Worm (Caenorhabditis elegans) whole organism, L1 larva: ENCODE results near the gene cya-1.

Experiments
- aly-2 ChIP-seq: fragments of 150-350 bp; optimal IDR thresholded peaks from 2 replicates; lab custom pipeline; 2014; ENCODE audit warnings: missing biosample characterization, missing genetic modification characterization
- blmp-1 ChIP-seq: fragments of 150-350 bp; optimal IDR thresholded peaks from 2 replicates; lab custom pipeline; 2014; ENCODE audit warnings: missing biosample characterization, missing genetic modification characterization
- ceh-8 ChIP-seq: fragments of 200-800 bp; sonication (Bioruptor generic); optimal IDR thresholded peaks from 2 replicates; lab custom pipeline; 2018; ENCODE audit warnings: mild to moderate bottlenecking, missing genetic modification characterization, moderate library complexity, missing compliant biosample characterization
- efl-1 ChIP-seq, 4 experiments: fragments of 150-350 bp; optimal IDR thresholded peaks in 3 of 4; peaks in 1 of 4; 1 replicate in 1 of 4; 2 replicates in 3 of 4; lab custom pipeline; 2014; ENCODE audit warnings: missing biosample characterization in 2 of 4, missing genetic modification characterization in 2 of 4, missing genetic modification reagents in 2 of 4
- egl-13 ChIP-seq: sonication (generic microtip); optimal IDR thresholded peaks from 2 replicates; lab custom pipeline; 2016; ENCODE audit warnings: missing genotype, missing genetic modification reagents, missing genetic modification characterization, missing compliant biosample characterization
- elt-2 ChIP-seq: sonication (generic microtip); optimal IDR thresholded peaks from 2 replicates; lab custom pipeline; 2016; ENCODE audit warnings: missing genetic modification characterization, mild to moderate bottlenecking, inconsistent platforms, missing compliant biosample characterization, missing genetic modification reagents
- fkh-10 ChIP-seq: sonication (generic microtip); optimal IDR thresholded peaks from 2 replicates; lab custom pipeline; 2017; ENCODE audit warnings: missing biosample characterization, missing genetic modification reagents, missing genetic modification characterization
- fkh-4 ChIP-seq: sonication (generic microtip); optimal IDR thresholded peaks from 2 replicates; lab custom pipeline; 2016; ENCODE audit warnings: missing compliant biosample characterization, missing genetic modification characterization, borderline replicate concordance
- fos-1 ChIP-seq: fragments of 150-350 bp; optimal IDR thresholded peaks from 2 replicates; lab custom pipeline; 2014; ENCODE audit warnings: missing biosample characterization, missing genetic modification characterization
- hlh-17 ChIP-seq: fragments of 200-800 bp; sonication (Bioruptor generic); optimal IDR thresholded peaks from 2 replicates; lab custom pipeline; 2018; ENCODE audit warnings: missing genetic modification characterization, mild to moderate bottlenecking, missing compliant biosample characterization, moderate library complexity, borderline replicate concordance
- hpl-2 ChIP-seq: fragments of 150-350 bp; optimal IDR thresholded peaks from 2 replicates; lab custom pipeline; 2014; ENCODE audit warnings: missing biosample characterization, missing genetic modification reagents, missing genetic modification characterization
- lin-13 ChIP-seq: fragments of 150-350 bp; optimal IDR thresholded peaks from 2 replicates; lab custom pipeline; 2014; ENCODE audit warnings: missing biosample characterization, missing genetic modification reagents, missing genetic modification characterization
- lin-14 ChIP-seq: fragments of 200-800 bp; sonication (Bioruptor generic); optimal IDR thresholded peaks from 2 replicates; lab custom pipeline; 2018; ENCODE audit warnings: mild to moderate bottlenecking, missing genetic modification characterization, moderate library complexity, missing compliant biosample characterization
- lin-35 ChIP-seq, 2 experiments: fragments of 150-350 bp; optimal IDR thresholded peaks; 2 replicates each; lab custom pipeline; 2014; ENCODE audit warnings: missing biosample characterization in 2 of 2, missing genetic modification characterization in 2 of 2, missing genetic modification reagents in 2 of 2
- lin-39 ChIP-seq: fragments of 150-350 bp; optimal IDR thresholded peaks from 2 replicates; lab custom pipeline; 2014; ENCODE audit warnings: missing biosample characterization, missing genetic modification reagents, missing genetic modification characterization
- lsy-2 ChIP-seq, 2 experiments: fragments of 150-350 bp; optimal IDR thresholded peaks; 2 replicates each; lab custom pipeline; 2014; ENCODE audit warnings: missing biosample characterization in 2 of 2, missing genetic modification characterization in 2 of 2
- mdl-1 ChIP-seq, 2 experiments: fragments of 150-350 bp; optimal IDR thresholded peaks; 2 replicates each; lab custom pipeline; 2014 to 2017; ENCODE audit warnings: missing biosample characterization in 2 of 2, missing genetic modification characterization in 2 of 2, inconsistent platforms in 1 of 2
- mef-2 ChIP-seq: fragments of 150-350 bp; optimal IDR thresholded peaks from 2 replicates; lab custom pipeline; 2014; ENCODE audit warnings: missing biosample characterization, missing genetic modification characterization
- mep-1 ChIP-seq: fragments of 150-350 bp; optimal IDR thresholded peaks from 2 replicates; lab custom pipeline; 2014; ENCODE audit warnings: missing biosample characterization, missing genetic modification characterization
- nhr-19 ChIP-seq: fragments of 200-800 bp; sonication (Bioruptor generic); conservative IDR thresholded peaks from 2 replicates; pipeline ENCODE4 v1.3.6; 2022; ENCODE audit warnings: missing genetic modification characterization, missing compliant biosample characterization
- nhr-20 ChIP-seq: sonication (generic microtip); optimal IDR thresholded peaks from 2 replicates; lab custom pipeline; 2016; ENCODE audit warnings: mild to moderate bottlenecking, missing genetic modification characterization, missing compliant biosample characterization
- nhr-28 ChIP-seq: fragments of 150-350 bp; optimal IDR thresholded peaks from 2 replicates; lab custom pipeline; 2014; ENCODE audit warnings: missing biosample characterization, missing genetic modification characterization
- nhr-71 ChIP-seq: sonication (generic microtip); optimal IDR thresholded peaks from 2 replicates; lab custom pipeline; 2016; ENCODE audit warnings: mild to moderate bottlenecking, missing genetic modification characterization, moderate library complexity, missing compliant biosample characterization
- nhr-84 ChIP-seq: sonication (generic microtip); optimal IDR thresholded peaks from 2 replicates; lab custom pipeline; 2017; ENCODE audit warnings: missing biosample characterization, missing genetic modification characterization
- pqm-1 ChIP-seq: sonication (generic microtip); optimal IDR thresholded peaks from 3 replicates; lab custom pipeline; 2017; ENCODE audit warnings: missing biosample characterization, missing genetic modification characterization
- rnt-1 ChIP-seq: sonication (generic microtip); optimal IDR thresholded peaks from 2 replicates; lab custom pipeline; 2016; ENCODE audit warnings: mild to moderate bottlenecking, missing genetic modification characterization, moderate library complexity, missing compliant biosample characterization
- skn-1 ChIP-seq: fragments of 150-350 bp; optimal IDR thresholded peaks from 2 replicates; lab custom pipeline; 2014; ENCODE audit warnings: missing biosample characterization, missing genetic modification characterization
- snu-23 ChIP-seq: sonication (generic microtip); optimal IDR thresholded peaks from 2 replicates; lab custom pipeline; 2016; ENCODE audit warnings: missing genetic modification characterization, missing compliant biosample characterization
- sox-4 ChIP-seq: sonication (generic microtip); optimal IDR thresholded peaks from 2 replicates; lab custom pipeline; 2016; ENCODE audit warnings: missing genetic modification characterization, missing compliant biosample characterization
- sptf-1 ChIP-seq: fragments of 150-350 bp; optimal IDR thresholded peaks from 2 replicates; lab custom pipeline; 2014; ENCODE audit warnings: missing biosample characterization, missing genetic modification characterization
- swsn-7 ChIP-seq: sonication (generic microtip); optimal IDR thresholded peaks from 2 replicates; lab custom pipeline; 2016; ENCODE audit warnings: missing genetic modification characterization, missing compliant biosample characterization
- unc-130 ChIP-seq: fragments of 150-350 bp; optimal IDR thresholded peaks from 2 replicates; lab custom pipeline; 2017; ENCODE audit warnings: missing biosample characterization, missing genetic modification characterization, inconsistent platforms
- unc-98 ChIP-seq: fragments of 200-800 bp; sonication (Bioruptor generic); IDR thresholded peaks from 2 replicates; pipeline ENCODE4 v1.3.6; 2022; ENCODE audit warnings: missing genetic modification characterization, missing compliant biosample characterization

cya-1 gene

ce11 chrIII:9075539-9075938, 33.5 kb downstream of the cya-1 start, which contains the start of gene F02A9.7:
TSS of gene F02A9.7 (minus strand) at chrIII:9075639.
- TF ChIP-seq nhr-20 (tag; lab: Kevin White, UChicago) (no peak), fos-1 (tag; lab: Kevin White, UChicago) (no peak), lin-35 (GFP tag; optimal IDR thresholded peaks at IDR 0.05; lab: Kevin White, UChicago) (no peak), hpl-2 (GFP tag; lab: Kevin White, UChicago) (no peak), fkh-10 (no peak), lin-13 (GFP tag; lab: Kevin White, UChicago) (no peak), pqm-1 (tag; lab: Kevin White, UChicago) (no peak), aly-2 (no peak), nhr-28 (no peak), fkh-4 (tag; lab: Kevin White, UChicago) (no peak), snu-23 (GFP tag; lab: Kevin White, UChicago) (no peak)
- TF ChIP-seq, all 84 proteins: peak for 0

ce11 chrIII:9072704-9073103, 36.4 kb downstream of the cya-1 start:
- no peak for TF ChIP-seq blmp-1 (tag; lab: Kevin White, UChicago)
- no peak for TF ChIP-seq mef-2

- TF ChIP-seq lin-13 (GFP tag; lab: Kevin White, UChicago) (no peak), efl-1 (optimal IDR thresholded peaks at IDR 0.05; lab: Kevin White, UChicago) (no peak), efl-1 (GFP tag; optimal IDR thresholded peaks at IDR 0.05 in 1 of 2; lab: Kevin White, UChicago) (peak in 1 of 2 experiments; percentile 64)
Measured at ce11 chrIII:9071372-9071771, 37.7 kb downstream of the cya-1 start, which contains the start of gene lin-12. TSS of gene lin-12 (minus strand) at chrIII:9071472.

ce11 chrIII:9069712-9070111, 39.4 kb downstream of the cya-1 start:
- no peak for TF ChIP-seq nhr-84 (tag; lab: Kevin White, UChicago)
- no peak for TF ChIP-seq lsy-2 (tag; optimal IDR thresholded peaks at IDR 0.05; lab: Kevin White, UChicago)
- no peak for TF ChIP-seq ceh-8 (GFP tag; lab: Kevin White, UChicago)
- TF ChIP-seq efl-1 (optimal IDR thresholded peaks at IDR 0.05; lab: Kevin White, UChicago) = no peak
- no peak for TF ChIP-seq efl-1 (GFP tag; optimal IDR thresholded peaks at IDR 0.05 in 1 of 2; lab: Kevin White, UChicago)

ce11 chrIII:9060267-9060666, 48.8 kb downstream of the cya-1 start:
- TF ChIP-seq nhr-71 (tag; lab: Kevin White, UChicago) (peak; percentile 56), aly-2 (peak; percentile 72), mep-1 (tag; lab: Kevin White, UChicago) (peak; percentile 27), egl-13 (no peak), unc-130 (tag; lab: Kevin White, UChicago) (no peak), nhr-19 (GFP tag; lab: Robert Waterston, UW) (0 out of 2 replicates have a peak, but pooled peaks have one; percentile 10)

ce11 chrIII:9058959-9059534, 50.0 kb downstream of the cya-1 start, which contains the start of gene gst-1:
TSS of gene gst-1 (plus strand) at chrIII:9059331.
- TF ChIP-seq nhr-71 (tag; lab: Kevin White, UChicago) = peak; percentile 38
- peak; percentile 10 for TF ChIP-seq swsn-7 (tag; lab: Kevin White, UChicago)
- TF ChIP-seq hlh-17 (GFP tag; lab: Kevin White, UChicago) = no peak
- TF ChIP-seq elt-2 = peak; percentile 46
- peak in 1 of 2 experiments; percentile 22 for TF ChIP-seq mdl-1 (tag; optimal IDR thresholded peaks at IDR 0.05; lab: Kevin White, UChicago)
- TF ChIP-seq unc-98 = no peak
- TF ChIP-seq lin-35 (GFP tag; optimal IDR thresholded peaks at IDR 0.05; lab: Kevin White, UChicago) = peak in 1 of 2 experiments; percentile 33
- no peak for TF ChIP-seq sptf-1
- TF ChIP-seq efl-1 (optimal IDR thresholded peaks at IDR 0.05; lab: Kevin White, UChicago) = peak in 1 of 2 experiments; percentile 10
- peak in 1 of 2 experiments; percentile 56 for TF ChIP-seq efl-1 (GFP tag; optimal IDR thresholded peaks at IDR 0.05 in 1 of 2; lab: Kevin White, UChicago)
- TF ChIP-seq lin-14 (GFP tag; lab: Kevin White, UChicago) = peak; percentile 31
- peak; percentile 97 for TF ChIP-seq skn-1
- no peak for TF ChIP-seq egl-13
- peak; percentile 28 for TF ChIP-seq snu-23 (GFP tag; lab: Kevin White, UChicago)
- no peak for TF ChIP-seq sox-4 (tag; lab: Kevin White, UChicago)
- TF ChIP-seq lin-39 (tag; lab: Kevin White, UChicago) = no peak
- peak; percentile 0 for TF ChIP-seq rnt-1 (tag; lab: Kevin White, UChicago)
- peak; percentile 67 for TF ChIP-seq nhr-20 (tag; lab: Kevin White, UChicago)
